Fruit fly (Drosophila melanogaster) whole organism, embryonic: ENCODE measurements around the gene Dlc90F.

Experiments used
- Atf3 ChIP-seq: fragments of 200-800 bp; sonication (Bioruptor generic); optimal IDR thresholded peaks from 3 replicates; lab custom pipeline; 2016; ENCODE audit warnings: missing biosample characterization, missing genetic modification characterization
- Atf6 ChIP-seq: fragments of 200-800 bp; sonication (Bioruptor generic); IDR thresholded peaks from 2 replicates; pipeline ENCODE4 v1.3.6; 2022; ENCODE audit warnings: missing biosample characterization, missing genetic modification characterization
- BEAF-32 ChIP-seq: fragments of 200-800 bp; sonication (Bioruptor generic); optimal IDR thresholded peaks from 3 replicates; lab custom pipeline; 2017; ENCODE audit warnings: missing biosample characterization, missing genetic modification characterization, mild to moderate bottlenecking, moderate library complexity, missing genetic modification reagents
- C15 ChIP-seq: fragments of 200-800 bp; sonication (Bioruptor generic); IDR thresholded peaks from 3 replicates; pipeline ENCODE4 v1.3.6; 2022; ENCODE audit warnings: missing biosample characterization, missing genetic modification characterization
- CG11398 ChIP-seq: fragments of 200-800 bp; sonication (Bioruptor generic); optimal IDR thresholded peaks from 2 replicates; lab custom pipeline; 2016; ENCODE audit warnings: missing biosample characterization, missing genetic modification characterization
- CG11695 ChIP-seq: fragments of 200-800 bp; sonication (Bioruptor generic); IDR thresholded peaks from 3 replicates; pipeline ENCODE4 v1.3.6; 2022; ENCODE audit warnings: missing biosample characterization, missing genetic modification characterization
- CG12219 ChIP-seq: fragments of 200-800 bp; sonication (Bioruptor generic); optimal IDR thresholded peaks from 3 replicates; lab custom pipeline; 2018; ENCODE audit warnings: missing biosample characterization, mild to moderate bottlenecking, missing genetic modification characterization
- CG12299 ChIP-seq: fragments of 200-800 bp; sonication (Bioruptor generic); optimal IDR thresholded peaks from 2 replicates; lab custom pipeline; 2018; ENCODE audit warnings: missing biosample characterization, mild to moderate bottlenecking, missing genetic modification characterization
- CG18011 ChIP-seq: fragments of 200-800 bp; sonication (Bioruptor generic); optimal IDR thresholded peaks from 2 replicates; lab custom pipeline; 2017; ENCODE audit warnings: missing biosample characterization, missing genetic modification characterization, mild to moderate bottlenecking, moderate library complexity, missing genotype
- CG2889 ChIP-seq: fragments of 200-800 bp; sonication (Bioruptor generic); IDR thresholded peaks from 3 replicates; pipeline ENCODE4 v1.3.6; 2022; ENCODE audit warnings: missing biosample characterization, missing genetic modification characterization
- CG30431 ChIP-seq: fragments of 200-800 bp; sonication (Bioruptor generic); optimal IDR thresholded peaks from 2 replicates; lab custom pipeline; 2017; ENCODE audit warnings: missing biosample characterization, missing genetic modification characterization
- CG3163 ChIP-seq: fragments of 200-800 bp; sonication (Bioruptor generic); optimal IDR thresholded peaks from 3 replicates; lab custom pipeline; 2016; ENCODE audit warnings: missing biosample characterization, missing genetic modification characterization
- CG32532 ChIP-seq: fragments of 200-800 bp; sonication (Bioruptor generic); IDR thresholded peaks from 2 replicates; pipeline ENCODE4 v1.3.6; 2022; ENCODE audit warnings: missing biosample characterization, missing genetic modification characterization
- CG4328 ChIP-seq: fragments of 200-800 bp; sonication (Bioruptor generic); optimal IDR thresholded peaks from 3 replicates; lab custom pipeline; 2017; ENCODE audit warnings: missing biosample characterization, missing genetic modification reagents, missing genetic modification characterization
- CG5245 ChIP-seq: fragments of 200-800 bp; sonication (Bioruptor generic); optimal IDR thresholded peaks from 3 replicates; lab custom pipeline; 2016; ENCODE audit warnings: missing biosample characterization, missing genetic modification characterization
- CG6689 ChIP-seq: fragments of 200-800 bp; sonication (Bioruptor generic); IDR thresholded peaks from 2 replicates; pipeline ENCODE4 v1.3.6; 2022; ENCODE audit warnings: missing biosample characterization, missing genetic modification characterization
- CG7271 ChIP-seq: fragments of 200-800 bp; sonication (Bioruptor generic); optimal IDR thresholded peaks from 2 replicates; lab custom pipeline; 2018; ENCODE audit warnings: missing biosample characterization, mild to moderate bottlenecking, missing genetic modification characterization, moderate library complexity
- CG7987 ChIP-seq: fragments of 200-800 bp; sonication (Bioruptor generic); optimal IDR thresholded peaks from 2 replicates; lab custom pipeline; 2018; ENCODE audit warnings: missing biosample characterization, mild to moderate bottlenecking, missing genetic modification characterization, moderate library complexity
- CG8290 ChIP-seq, 3 experiments: fragments of 200-800 bp; sonication (Bioruptor generic); optimal IDR thresholded peaks; 2 replicates each; lab custom pipeline; 2016 to 2019; ENCODE audit warnings: missing biosample characterization in 3 of 3, missing genetic modification characterization in 3 of 3, mild to moderate bottlenecking in 2 of 3, moderate library complexity in 1 of 3
- D19A ChIP-seq: fragments of 200-800 bp; optimal IDR thresholded peaks from 3 replicates; lab custom pipeline; 2019; ENCODE audit warnings: missing biosample characterization, mild to moderate bottlenecking, missing genetic modification characterization, moderate library complexity
- D19B ChIP-seq: fragments of 200-800 bp; sonication (Bioruptor generic); optimal IDR thresholded peaks from 2 replicates; lab custom pipeline; 2017; ENCODE audit warnings: missing biosample characterization, mild to moderate bottlenecking, missing genetic modification characterization
- Doc2 ChIP-seq: fragments of 200-800 bp; sonication (Bioruptor generic); IDR thresholded peaks from 2 replicates; pipeline ENCODE4 v1.3.6; 2022; ENCODE audit warnings: missing biosample characterization, missing genetic modification characterization
- Doc3 ChIP-seq: fragments of 200-800 bp; sonication (Bioruptor generic); IDR thresholded peaks from 3 replicates; pipeline ENCODE4 v1.3.6; 2022; ENCODE audit warnings: missing biosample characterization, missing genetic modification characterization; ENCODE audit not compliant: partially characterized antibody
- H15 ChIP-seq: fragments of 200-800 bp; sonication (Bioruptor generic); IDR thresholded peaks from 3 replicates; pipeline ENCODE4 v1.3.6; 2022; ENCODE audit warnings: missing biosample characterization, missing genetic modification characterization
- HmgZ ChIP-seq: fragments of 200-800 bp; sonication (Bioruptor generic); optimal IDR thresholded peaks from 2 replicates; lab custom pipeline; 2018; ENCODE audit warnings: missing biosample characterization, mild to moderate bottlenecking, missing genetic modification characterization
- NC2β ChIP-seq: fragments of 200-800 bp; sonication (Bioruptor generic); optimal IDR thresholded peaks from 2 replicates; lab custom pipeline; 2016; ENCODE audit warnings: missing biosample characterization, missing genetic modification characterization
- NFAT ChIP-seq: fragments of 200-800 bp; sonication (Bioruptor generic); IDR thresholded peaks from 2 replicates; pipeline ENCODE4 v1.3.6; 2022; ENCODE audit warnings: missing biosample characterization, missing genetic modification characterization
- Ravus ChIP-seq: fragments of 200-800 bp; sonication (Bioruptor generic); IDR thresholded peaks from 2 replicates; pipeline ENCODE4 v1.3.6; 2022; ENCODE audit warnings: missing biosample characterization, missing genetic modification characterization
- Sry-δ ChIP-seq: fragments of 200-800 bp; sonication (Bioruptor generic); optimal IDR thresholded peaks from 2 replicates; lab custom pipeline; 2016; ENCODE audit warnings: missing biosample characterization, missing genetic modification characterization
- al ChIP-seq: fragments of 200-800 bp; sonication (Bioruptor generic); IDR thresholded peaks from 2 replicates; pipeline ENCODE4 v1.3.6; 2022; ENCODE audit warnings: missing biosample characterization, missing genetic modification characterization
- ara ChIP-seq: fragments of 200-800 bp; sonication (Bioruptor generic); IDR thresholded peaks from 2 replicates; pipeline ENCODE4 v1.3.6; 2022; ENCODE audit warnings: missing biosample characterization, missing genetic modification characterization
- az2 ChIP-seq: fragments of 200-800 bp; sonication (Bioruptor generic); optimal IDR thresholded peaks from 3 replicates; lab custom pipeline; 2016; ENCODE audit warnings: missing biosample characterization, missing genetic modification characterization
- bab2 ChIP-seq: fragments of 200-800 bp; sonication (Bioruptor generic); optimal IDR thresholded peaks from 2 replicates; lab custom pipeline; 2016; ENCODE audit warnings: missing biosample characterization, missing genetic modification characterization
- bigmax ChIP-seq: fragments of 200-800 bp; sonication (Bioruptor generic); optimal IDR thresholded peaks from 2 replicates; lab custom pipeline; 2018; ENCODE audit warnings: missing biosample characterization, mild to moderate bottlenecking, missing genetic modification characterization
- br ChIP-seq: fragments of >200 bp; optimal IDR thresholded peaks from 2 replicates; lab custom pipeline; 2017
- caup ChIP-seq: fragments of 200-800 bp; sonication (Bioruptor generic); optimal IDR thresholded peaks from 3 replicates; lab custom pipeline; 2017; ENCODE audit warnings: missing biosample characterization, mild to moderate bottlenecking, missing genetic modification characterization, moderate library complexity; ENCODE audit not compliant: severe bottlenecking
- dm ChIP-seq: fragments of 200-800 bp; sonication (Bioruptor generic); optimal IDR thresholded peaks from 3 replicates; lab custom pipeline; 2016; ENCODE audit warnings: missing biosample characterization, missing genetic modification characterization
- gce ChIP-seq: fragments of 200-800 bp; sonication (Bioruptor generic); IDR thresholded peaks from 3 replicates; pipeline ENCODE4 v1.3.6; 2022; ENCODE audit warnings: missing biosample characterization, missing genetic modification characterization
- h ChIP-seq: fragments of >200 bp; optimal IDR thresholded peaks from 2 replicates; lab custom pipeline; 2017
- hkb ChIP-seq, 2 experiments: fragments of 200-800 bp in 1 of 2; fragments of >200 bp in 1 of 2; sonication (Bioruptor generic) in 1 of 2; IDR thresholded peaks in 1 of 2; optimal IDR thresholded peaks in 1 of 2; 2 replicates each; pipeline versions ENCODE4 v1.3.6 to Lab custom; 2017 to 2022; ENCODE audit warnings: missing biosample characterization in 1 of 2, missing genetic modification characterization in 1 of 2
- insv ChIP-seq, 2 experiments: fragments of 200-800 bp; sonication (Bioruptor generic); optimal IDR thresholded peaks; 3 replicates each; lab custom pipeline; 2016 to 2018; ENCODE audit warnings: missing biosample characterization in 2 of 2, missing genetic modification characterization in 2 of 2
- jigr1 ChIP-seq: fragments of 200-800 bp; sonication (Bioruptor generic); IDR thresholded peaks from 3 replicates; pipeline ENCODE4 v1.3.6; 2022; ENCODE audit warnings: missing biosample characterization, missing genetic modification characterization
- jumu ChIP-seq: fragments of 200-800 bp; sonication (Bioruptor generic); optimal IDR thresholded peaks from 3 replicates; lab custom pipeline; 2016; ENCODE audit warnings: missing biosample characterization, missing genetic modification characterization
- ken ChIP-seq: fragments of 200-800 bp; sonication (Bioruptor generic); IDR thresholded peaks from 3 replicates; pipeline ENCODE4 v1.3.6; 2022; ENCODE audit warnings: missing biosample characterization, missing genetic modification characterization
- mirr ChIP-seq: fragments of 200-800 bp; sonication (Bioruptor generic); optimal IDR thresholded peaks from 3 replicates; lab custom pipeline; 2018; ENCODE audit warnings: missing biosample characterization, mild to moderate bottlenecking, missing genetic modification characterization
- pita ChIP-seq: fragments of 200-800 bp; sonication (Bioruptor generic); optimal IDR thresholded peaks from 2 replicates; lab custom pipeline; 2017; ENCODE audit warnings: missing biosample characterization, mild to moderate bottlenecking, missing genetic modification characterization
- trem ChIP-seq: fragments of 200-800 bp; optimal IDR thresholded peaks from 3 replicates; lab custom pipeline; 2019; ENCODE audit warnings: missing biosample characterization, mild to moderate bottlenecking, missing genetic modification characterization, moderate library complexity
- ttk ChIP-seq: fragments of 200-800 bp; sonication (Bioruptor generic); IDR thresholded peaks from 2 replicates; pipeline ENCODE4 v2.1.2; 2022; ENCODE audit warnings: missing biosample characterization, missing genetic modification characterization
- zf30C ChIP-seq: fragments of 200-800 bp; sonication (Bioruptor generic); optimal IDR thresholded peaks from 3 replicates; lab custom pipeline; 2018; ENCODE audit warnings: missing biosample characterization, mild to moderate bottlenecking, missing genetic modification characterization
- zfh2 ChIP-seq: fragments of 200-800 bp; sonication (Bioruptor generic); optimal IDR thresholded peaks from 2 replicates; lab custom pipeline; 2016; ENCODE audit warnings: missing biosample characterization, missing genetic modification characterization

The Dlc90F gene

dm6 chr3R:18298900-18299321, at the start of gene Dlc90F (continued):
- TF ChIP-seq CG12219 (GFP tag; lab: Kevin White, UChicago) (no peak), jumu (GFP tag; lab: Kevin White, UChicago) (peak; percentile 78), h (lab: Kevin White, UChicago) (no peak), CG5245 (GFP tag; lab: Kevin White, UChicago) (peak; percentile 23), D19A (peak; percentile 20), br (lab: Kevin White, UChicago) (no peak), Sry-δ (GFP tag; lab: Kevin White, UChicago) (peak; percentile 78), BEAF-32 (peak; percentile 85), Atf6 (peak; percentile 74; the same call in 1 of the 2 replicates), CG11398 (GFP tag; lab: Kevin White, UChicago) (no peak), gce (GFP tag; lab: Robert Waterston, UW) (no peak; the same call in 2 of the 3 replicates), CG30431 (GFP tag; lab: Kevin White, UChicago) (peak; percentile 61), CG18011 (GFP tag; lab: Kevin White, UChicago) (peak; percentile 22), CG7271 (peak; percentile 40), NFAT (GFP tag; lab: Robert Waterston, UW) (peak; percentile 65), CG12299 (tag; lab: Kevin White, UChicago) (peak; percentile 25), trem (peak; percentile 83), Ravus (GFP tag; lab: Robert Waterston, UW) (peak; percentile 28; the same call in 1 of the 2 replicates), HmgZ (peak; percentile 81), C15 (GFP tag; lab: Robert Waterston, UW) (0 out of 3 replicates have a peak, but pooled peaks have one; percentile 58), Atf3 (peak; percentile 68), az2 (GFP tag; lab: Kevin White, UChicago) (peak; percentile 78), Doc3 (peak; percentile 49; the same call in 1 of the 3 replicates), ken (peak; percentile 86), ara (GFP tag; lab: Robert Waterston, UW) (peak; percentile 66; the same call in 1 of the 2 replicates), mirr (GFP tag; lab: Kevin White, UChicago) (no peak), hkb (optimal IDR thresholded peaks at IDR 0.05; lab: Kevin White, UChicago) (peak; percentile 94), hkb (GFP tag; IDR thresholded peaks at IDR 0.05; lab: Robert Waterston, UW) (peak; percentile 63; the same call in 1 of the 2 replicates), caup (GFP tag; lab: Kevin White, UChicago) (peak; percentile 49), bigmax (peak; percentile 27), CG4328 (GFP tag; lab: Kevin White, UChicago) (peak; percentile 17), CG3163 (GFP tag; lab: Kevin White, UChicago) (peak; percentile 55), CG6689 (GFP tag; lab: Robert Waterston, UW) (peak; percentile 75), CG11695 (peak; percentile 63; the same call in 1 of the 3 replicates), dm (GFP tag; lab: Kevin White, UChicago) (peak; percentile 83), CG2889 (GFP tag; lab: Robert Waterston, UW) (peak; percentile 80), bab2 (GFP tag; lab: Kevin White, UChicago) (peak; percentile 85), zf30C (GFP tag; lab: Kevin White, UChicago) (no peak), CG32532 (GFP tag; lab: Robert Waterston, UW) (peak; percentile 84), jigr1 (GFP tag; lab: Robert Waterston, UW) (peak; percentile 69; the same call in 1 of the 3 replicates), insv (GFP tag; optimal IDR thresholded peaks at IDR 0.05; lab: Kevin White, UChicago) (peak in 1 of 2 experiments; percentile 19), CG8290 (GFP tag; optimal IDR thresholded peaks at IDR 0.05; lab: Kevin White, UChicago) (peak; percentile 55), CG8290 (tag; optimal IDR thresholded peaks at IDR 0.05; lab: Kevin White, UChicago) (peak; percentile 54 to 64), pita (no peak), al (GFP tag; lab: Robert Waterston, UW) (peak; percentile 68), CG7987 (GFP tag; lab: Kevin White, UChicago) (no peak), Doc2 (GFP tag; lab: Robert Waterston, UW) (peak; percentile 32; the same call in 1 of the 2 replicates), H15 (peak; percentile 77; the same call in 2 of the 3 replicates), D19B (GFP tag; lab: Kevin White, UChicago) (peak; percentile 40), NC2β (GFP tag; lab: Kevin White, UChicago) (peak; percentile 80), ttk (GFP tag; lab: Robert Waterston, UW) (peak; percentile 80), zfh2 (peak; percentile 80)
